Worm (Caenorhabditis elegans): ENCODE measurements around the gene col-81.

The col-81 gene

DNA sequence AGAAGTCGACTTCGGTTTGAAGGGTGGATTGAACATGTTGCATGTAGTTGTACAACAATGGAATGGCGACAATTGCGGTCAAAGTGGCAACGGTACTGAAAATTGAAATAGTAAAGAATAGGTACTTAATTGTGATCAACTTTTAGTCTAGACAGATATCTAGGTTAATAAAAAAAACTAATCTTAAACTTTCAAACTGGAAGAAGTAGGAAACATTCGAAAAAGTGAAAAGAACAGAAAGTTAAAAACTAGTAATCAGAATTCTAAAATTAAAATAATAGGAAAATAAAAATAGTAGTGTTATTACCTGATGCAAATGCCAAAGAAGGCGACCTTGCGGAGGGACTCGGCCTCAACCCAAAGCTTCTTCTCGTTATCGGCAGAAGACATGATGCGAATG is 2.9 kb upstream of the col-81 start:
- no peak for TF ChIP-seq spr-1 (tag; optimal IDR thresholded peaks at IDR 0.05)
- TF ChIP-seq aha-1 (tag), result peak; percentile 95
- peak; percentile 9 for TF ChIP-seq ama-1 (optimal IDR thresholded peaks at IDR 0.05)
- TF ChIP-seq lin-29 (GFP tag; IDR thresholded peaks at IDR 0.05), result 0 out of 2 replicates have a peak, but pooled peaks have one; percentile 7
- TF ChIP-seq dmd-9 (GFP tag; IDR thresholded peaks at IDR 0.05), result no peak

- TF ChIP-seq R02D3.7 (tag; optimal IDR thresholded peaks at IDR 0.05), result no peak
- no peak for TF ChIP-seq ces-1 (GFP tag; optimal IDR thresholded peaks at IDR 0.05)
- no peak for TF ChIP-seq aly-2 (tag; optimal IDR thresholded peaks at IDR 0.05)
- TF ChIP-seq hlh-11 (tag; optimal IDR thresholded peaks at IDR 0.05), result peak; percentile 10
- TF ChIP-seq ztf-7 (tag; optimal IDR thresholded peaks at IDR 0.05), result no peak
- TF ChIP-seq dmd-8 (GFP tag; IDR thresholded peaks at IDR 0.05), result no peak
- no peak for TF ChIP-seq nhr-11 (tag; optimal IDR thresholded peaks at IDR 0.05)
- TF ChIP-seq lin-15B (tag; optimal IDR thresholded peaks at IDR 0.05), result no peak
- no peak for TF ChIP-seq nhr-25 (tag; optimal IDR thresholded peaks at IDR 0.05; ENCODE audit: borderline replicate concordance, insufficient read depth)
- no peak for TF ChIP-seq zfp-3 (GFP tag; conservative IDR thresholded peaks at IDR 0.05)
- no peak for TF ChIP-seq ZK337.2 (GFP tag; IDR thresholded peaks at IDR 0.05)
- no peak for TF ChIP-seq vab-7 (GFP tag; IDR thresholded peaks at IDR 0.05)
- no peak for TF ChIP-seq ztf-11 (tag; optimal IDR thresholded peaks at IDR 0.05)
- 0 out of 2 replicates have a peak, but pooled peaks have one; percentile 24 for TF ChIP-seq mxl-2 (GFP tag; conservative IDR thresholded peaks at IDR 0.05)
- no peak for TF ChIP-seq unc-39 (tag; optimal IDR thresholded peaks at IDR 0.05)
- no peak for TF ChIP-seq cey-2 (tag; optimal IDR thresholded peaks at IDR 0.05; ENCODE audit: borderline replicate concordance, insufficient read depth)
- TF ChIP-seq lin-13 (GFP tag; optimal IDR thresholded peaks at IDR 0.05), result no peak
- no peak for TF ChIP-seq dmd-6 (GFP tag; IDR thresholded peaks at IDR 0.05)
- peak; percentile 59 for TF ChIP-seq spr-1 (tag; optimal IDR thresholded peaks at IDR 0.05)
- no peak for TF ChIP-seq spr-3 (GFP tag; optimal IDR thresholded peaks at IDR 0.05)
- TF ChIP-seq set-16 (GFP tag; IDR thresholded peaks at IDR 0.05), result peak; percentile 99
- no peak for TF ChIP-seq ceh-82 (tag; optimal IDR thresholded peaks at IDR 0.05)
- TF ChIP-seq pqm-1 (tag; optimal IDR thresholded peaks at IDR 0.05), result no peak
- peak; percentile 47 for TF ChIP-seq aha-1 (tag)
- no peak for TF ChIP-seq attf-4 (tag; optimal IDR thresholded peaks at IDR 0.05)
- no peak for TF ChIP-seq hif-1 (tag; optimal IDR thresholded peaks at IDR 0.05)
- TF ChIP-seq ctbp-1 (GFP tag; IDR thresholded peaks at IDR 0.05), result 0 out of 2 replicates have a peak, but pooled peaks have one; percentile 12
- no peak for TF ChIP-seq Y48G9A.11 (GFP tag; IDR thresholded peaks at IDR 0.05)
- peak; percentile 30 for TF ChIP-seq F10B5.3 (tag; optimal IDR thresholded peaks at IDR 0.05)
- no peak for TF ChIP-seq jun-1 (tag; optimal IDR thresholded peaks at IDR 0.05)
- peak; percentile 84; the same call in 1 of the 2 replicates for TF ChIP-seq pha-4 (GFP tag; IDR thresholded peaks at IDR 0.05)
- TF ChIP-seq pha-4 (tag; optimal IDR thresholded peaks at IDR 0.05), result no peak
- peak in 1 of 2 experiments; percentile 96; a peak in 2 of 4 replicates for TF ChIP-seq madf-5 (GFP tag; IDR thresholded peaks at IDR 0.05)
- TF ChIP-seq egl-27 (tag; optimal IDR thresholded peaks at IDR 0.05), result no peak
- TF ChIP-seq lim-7 (GFP tag; IDR thresholded peaks at IDR 0.05), result 0 out of 2 replicates have a peak, but pooled peaks have one; percentile 25
- no peak for TF ChIP-seq Y5F2A.4 (GFP tag; optimal IDR thresholded peaks at IDR 0.05)
- no peak for TF ChIP-seq rbr-2 (tag; optimal IDR thresholded peaks at IDR 0.05)
- no peak for TF ChIP-seq ama-1 (optimal IDR thresholded peaks at IDR 0.05)
- TF ChIP-seq egl-43 (GFP tag; IDR thresholded peaks at IDR 0.05), result peak; percentile 57; the same call in 1 of the 2 replicates
- TF ChIP-seq ZK546.5 (tag; optimal IDR thresholded peaks at IDR 0.05), result no peak
- no peak for TF ChIP-seq snpc-1.2 (GFP tag; IDR thresholded peaks at IDR 0.05)
- TF ChIP-seq saeg-2 (GFP tag; IDR thresholded peaks at IDR 0.05), result no peak
- TF ChIP-seq nhr-76 (tag; optimal IDR thresholded peaks at IDR 0.05), result no peak
- TF ChIP-seq lin-1 (GFP tag; IDR thresholded peaks at IDR 0.05), result no peak
- TF ChIP-seq tra-1 (GFP tag; IDR thresholded peaks at IDR 0.05), result no peak
- no peak for TF ChIP-seq nhr-48 (tag; optimal IDR thresholded peaks at IDR 0.05)
- TF ChIP-seq ceh-32 (tag; optimal IDR thresholded peaks at IDR 0.05; ENCODE audit: poor library complexity), result no peak
- TF ChIP-seq lsy-2 (tag; optimal IDR thresholded peaks at IDR 0.05), result no peak
Measured at ce11 chrII:11015734-11016133, 2.2 kb upstream of the col-81 start.

All from whole organism, L4 larva.